Fruit fly (Drosophila melanogaster): Measurements from ENCODE around the gene LSm-4.

Gene LSm-4

dm6 chr2L:10426534-10427048 lies 21.6 kb upstream of the LSm-4 start, which contains the start of the genes SmB and KdelR (continued):
- TF ChIP-seq Rx (GFP tag; IDR thresholded peaks at IDR 0.05) (no peak), CTCF (GFP tag; optimal IDR thresholded peaks at IDR 0.05) (no peak), insv (GFP tag; optimal IDR thresholded peaks at IDR 0.05) (no peak), run (tag; optimal IDR thresholded peaks at IDR 0.05) (no peak), org-1 (GFP tag; optimal IDR thresholded peaks at IDR 0.05) (no peak), CG15073 (GFP tag; optimal IDR thresholded peaks at IDR 0.05) (no peak), NC2β (GFP tag; optimal IDR thresholded peaks at IDR 0.05) (no peak), CG1647 (GFP tag; optimal IDR thresholded peaks at IDR 0.05) (no peak), Camta (GFP tag; optimal IDR thresholded peaks at IDR 0.05) (no peak), jigr1 (GFP tag; IDR thresholded peaks at IDR 0.05) (no peak; the same call in 2 of the 3 replicates), CG1832 (GFP tag; optimal IDR thresholded peaks at IDR 0.05) (no peak), Lpt (GFP tag; optimal IDR thresholded peaks at IDR 0.05) (no peak), kah (GFP tag; optimal IDR thresholded peaks at IDR 0.05) (no peak), Ssrp (tag; optimal IDR thresholded peaks at IDR 0.05) (no peak), CG34224 (GFP tag; IDR thresholded peaks at IDR 0.05; ENCODE audit: partially characterized antibody) (peak; percentile 83), CG7963 (GFP tag; IDR thresholded peaks at IDR 0.05; ENCODE audit: partially characterized antibody) (peak; percentile 76), CG11695 (GFP tag; IDR thresholded peaks at IDR 0.05) (no peak), Lhr (GFP tag; optimal IDR thresholded peaks at IDR 0.05) (peak; percentile 56), pum (GFP tag; optimal IDR thresholded peaks at IDR 0.05) (peak; percentile 10), sr (GFP tag; IDR thresholded peaks at IDR 0.05) (no peak), CG7271 (tag; optimal IDR thresholded peaks at IDR 0.05) (peak; percentile 8), seq (GFP tag; IDR thresholded peaks at IDR 0.05) (no peak), CG42726 (GFP tag; IDR thresholded peaks at IDR 0.05; ENCODE audit: partially characterized antibody) (no peak), CG8089 (GFP tag; optimal IDR thresholded peaks at IDR 0.05) (no peak), bowl (GFP tag; IDR thresholded peaks at IDR 0.05) (no peak), ro (GFP tag; IDR thresholded peaks at IDR 0.05) (no peak), H15 (GFP tag; IDR thresholded peaks at IDR 0.05) (no peak), dan (GFP tag; IDR thresholded peaks at IDR 0.05) (no peak), vfl (GFP tag; optimal IDR thresholded peaks at IDR 0.05) (no peak), Max (GFP tag; optimal IDR thresholded peaks at IDR 0.05) (peak; percentile 64), HLH54F (GFP tag; optimal IDR thresholded peaks at IDR 0.05) (no peak), CG5953 (GFP tag; IDR thresholded peaks at IDR 0.05) (no peak), Asciz (GFP tag; optimal IDR thresholded peaks at IDR 0.05) (no peak), CG9817 (tag; optimal IDR thresholded peaks at IDR 0.05) (no peak), CG13123 (GFP tag; optimal IDR thresholded peaks at IDR 0.05) (no peak), CG8944 (GFP tag; optimal IDR thresholded peaks at IDR 0.05) (no peak), gfzf (GFP tag; optimal IDR thresholded peaks at IDR 0.05) (peak; percentile 61), ATbp (GFP tag; optimal IDR thresholded peaks at IDR 0.05) (no peak), sens (GFP tag) (peak; percentile 81), Tbp (GFP tag; optimal IDR thresholded peaks at IDR 0.05) (no peak), D19B (GFP tag; optimal IDR thresholded peaks at IDR 0.05) (no peak), bcd (GFP tag; optimal IDR thresholded peaks at IDR 0.05) (no peak), Sin3A (optimal IDR thresholded peaks at IDR 0.05) (peak; percentile 44), D19A (tag; optimal IDR thresholded peaks at IDR 0.05) (no peak), Doc2 (GFP tag; IDR thresholded peaks at IDR 0.05) (no peak), pan (optimal IDR thresholded peaks at IDR 0.05) (no peak), pan (GFP tag; optimal IDR thresholded peaks at IDR 0.05 in 1 of 2, IDR thresholded peaks at IDR 0.05 in 1 of 2) (no peak), ham (GFP tag; IDR thresholded peaks at IDR 0.05) (no peak), CG7357 (GFP tag; IDR thresholded peaks at IDR 0.05) (no peak), Mes4 (GFP tag; optimal IDR thresholded peaks at IDR 0.05) (no peak), GATAe (GFP tag; conservative IDR thresholded peaks at IDR 0.05) (no peak), fd96Cb (tag; optimal IDR thresholded peaks at IDR 0.05) (no peak), Sox102F (GFP tag; optimal IDR thresholded peaks at IDR 0.05) (no peak), chm (GFP tag; IDR thresholded peaks at IDR 0.05) (no peak)

All from whole organism, embryonic.